Worm (Caenorhabditis elegans): ENCODE results near the gene elo-7.

Gene elo-7

ce11 chrIV:9527002-9527401, 2.7 kb upstream of the elo-7 start:
- TF ChIP-seq unc-62 (GFP tag; optimal IDR thresholded peaks at IDR 0.05) (no peak), ceh-43 (GFP tag; optimal IDR thresholded peaks at IDR 0.05) (no peak), nhr-12 (tag; optimal IDR thresholded peaks at IDR 0.05) (no peak), nhr-2 (tag; optimal IDR thresholded peaks at IDR 0.05) (no peak), bed-3 (GFP tag; optimal IDR thresholded peaks at IDR 0.05) (no peak), zip-8 (tag; optimal IDR thresholded peaks at IDR 0.05) (no peak), unc-39 (tag; optimal IDR thresholded peaks at IDR 0.05) (no peak), M03D4.4 (tag; optimal IDR thresholded peaks at IDR 0.05) (no peak), blmp-1 (tag; optimal IDR thresholded peaks at IDR 0.05) (no peak), hlh-1 (tag; optimal IDR thresholded peaks at IDR 0.05) (no peak), lin-32 (GFP tag; optimal IDR thresholded peaks at IDR 0.05) (no peak), drap-1 (GFP tag; optimal IDR thresholded peaks at IDR 0.05) (no peak), nhr-28 (tag; optimal IDR thresholded peaks at IDR 0.05) (no peak), flh-1 (GFP tag; optimal IDR thresholded peaks at IDR 0.05) (no peak), elt-1 (tag; optimal IDR thresholded peaks at IDR 0.05; ENCODE audit: borderline replicate concordance, insufficient read depth) (no peak)

ce11 chrIV:9530768-9531167, 1.0 kb downstream of the elo-7 start:
- TF ChIP-seq mab-5 (tag; optimal IDR thresholded peaks at IDR 0.05) (no peak), elt-3 (tag; optimal IDR thresholded peaks at IDR 0.05) (no peak), unc-39 (tag; optimal IDR thresholded peaks at IDR 0.05) (no peak), mls-2 (tag; optimal IDR thresholded peaks at IDR 0.05) (no peak), ces-1 (GFP tag; optimal IDR thresholded peaks at IDR 0.05) (no peak), ceh-83 (GFP tag; optimal IDR thresholded peaks at IDR 0.05) (no peak), bed-3 (GFP tag; optimal IDR thresholded peaks at IDR 0.05) (no peak), nhr-12 (tag; optimal IDR thresholded peaks at IDR 0.05) (no peak), nhr-28 (tag; optimal IDR thresholded peaks at IDR 0.05) (no peak), ztf-11 (tag; optimal IDR thresholded peaks at IDR 0.05) (no peak), ham-2 (GFP tag; optimal IDR thresholded peaks at IDR 0.05) (no peak), mep-1 (tag; optimal IDR thresholded peaks at IDR 0.05) (no peak), lin-32 (GFP tag; optimal IDR thresholded peaks at IDR 0.05) (no peak), snpc-4 (tag; optimal IDR thresholded peaks at IDR 0.05) (no peak), unc-62 (GFP tag; optimal IDR thresholded peaks at IDR 0.05) (no peak), flh-1 (GFP tag; optimal IDR thresholded peaks at IDR 0.05) (no peak)

ce11 chrIV:9533071-9533470, 3.3 kb downstream of the elo-7 start, which contains the start of gene F56H11.2:
Gene F56H11.2, minus strand, starts transcription at chrIV:9533171.
- TF ChIP-seq nhr-237 (tag; optimal IDR thresholded peaks at IDR 0.05), result no peak
- TF ChIP-seq nhr-76 (tag; optimal IDR thresholded peaks at IDR 0.05), result no peak
- TF ChIP-seq mep-1 (tag; optimal IDR thresholded peaks at IDR 0.05), result no peak

ce11 chrIV:9534342-9534741, 4.6 kb downstream of the elo-7 start:
- no peak for TF ChIP-seq nhr-12 (tag; optimal IDR thresholded peaks at IDR 0.05)
- no peak for TF ChIP-seq nhr-28 (tag; optimal IDR thresholded peaks at IDR 0.05)
- no peak for TF ChIP-seq mls-2 (tag; optimal IDR thresholded peaks at IDR 0.05)
- TF ChIP-seq unc-39 (tag; optimal IDR thresholded peaks at IDR 0.05), result no peak
- TF ChIP-seq zip-8 (tag; optimal IDR thresholded peaks at IDR 0.05), result no peak
- no peak for TF ChIP-seq unc-120 (tag; optimal IDR thresholded peaks at IDR 0.05; ENCODE audit: poor library complexity, severe bottlenecking)
- no peak for TF ChIP-seq nhr-2 (tag; optimal IDR thresholded peaks at IDR 0.05)
- no peak for TF ChIP-seq bed-3 (GFP tag; optimal IDR thresholded peaks at IDR 0.05)
- TF ChIP-seq elt-3 (tag; optimal IDR thresholded peaks at IDR 0.05), result no peak
- TF ChIP-seq ztf-11 (tag; optimal IDR thresholded peaks at IDR 0.05), result no peak
- TF ChIP-seq sem-2 (GFP tag; optimal IDR thresholded peaks at IDR 0.05), result no peak
- no peak for TF ChIP-seq sptf-1 (tag; optimal IDR thresholded peaks at IDR 0.05)
- no peak for TF ChIP-seq cnd-1 (tag; optimal IDR thresholded peaks at IDR 0.05)
- TF ChIP-seq drap-1 (GFP tag; optimal IDR thresholded peaks at IDR 0.05), result no peak
- TF ChIP-seq M03D4.4 (tag; optimal IDR thresholded peaks at IDR 0.05), result no peak
- TF ChIP-seq elt-1 (tag; optimal IDR thresholded peaks at IDR 0.05; ENCODE audit: borderline replicate concordance, insufficient read depth), result no peak
- no peak for TF ChIP-seq ceh-39 (tag; optimal IDR thresholded peaks at IDR 0.05)
- TF ChIP-seq ceh-43 (GFP tag; optimal IDR thresholded peaks at IDR 0.05), result no peak
- TF ChIP-seq snpc-4 (tag; optimal IDR thresholded peaks at IDR 0.05), result no peak
- no peak for TF ChIP-seq mab-5 (tag; optimal IDR thresholded peaks at IDR 0.05)

ce11 chrIV:9535105-9535504, 5.4 kb downstream of the elo-7 start:
- TF ChIP-seq ham-2 (GFP tag; optimal IDR thresholded peaks at IDR 0.05) (no peak), mep-1 (tag; optimal IDR thresholded peaks at IDR 0.05) (no peak), flh-1 (GFP tag; optimal IDR thresholded peaks at IDR 0.05) (no peak), zip-8 (tag; optimal IDR thresholded peaks at IDR 0.05) (no peak), nhr-76 (tag; optimal IDR thresholded peaks at IDR 0.05) (no peak), elt-3 (tag; optimal IDR thresholded peaks at IDR 0.05) (peak; percentile 21)

Data from whole organism, mixed stage, embryonic.